Worm (Caenorhabditis elegans) whole organism, young adult: ENCODE data around the gene T22B7.7.

Source experiments
- F49E8.2 ChIP-seq: sonication (generic microtip); optimal IDR thresholded peaks from 3 replicates; lab custom pipeline; 2017; ENCODE audit warnings: missing genetic modification characterization, mild to moderate bottlenecking, missing compliant biosample characterization, antibody characterized with exemption, moderate library complexity; ENCODE audit not compliant: insufficient read depth
- K11D2.4 ChIP-seq: fragments of 200-800 bp; sonication (Bioruptor generic); IDR thresholded peaks from 2 replicates; pipeline ENCODE4 v1.3.6; 2022; ENCODE audit warnings: missing genetic modification reagents, missing genetic modification characterization, missing compliant biosample characterization
- mel-28 ChIP-seq: sonication (generic microtip); optimal IDR thresholded peaks from 2 replicates; lab custom pipeline; 2016; ENCODE audit warnings: borderline replicate concordance, mild to moderate bottlenecking, missing genetic modification characterization, missing compliant biosample characterization
- sdz-38 ChIP-seq: sonication (generic microtip); optimal IDR thresholded peaks from 2 replicates; lab custom pipeline; 2016; ENCODE audit warnings: missing genotype, missing genetic modification characterization, missing compliant biosample characterization
- snpc-1.3 ChIP-seq: sonication (generic microtip); optimal IDR thresholded peaks from 2 replicates; lab custom pipeline; 2017; ENCODE audit warnings: missing genetic modification characterization, mild to moderate bottlenecking, missing compliant biosample characterization, antibody characterized with exemption, moderate library complexity, missing genotype, missing genetic modification reagents; ENCODE audit not compliant: insufficient read depth
- snpc-4 ChIP-seq, 5 experiments: fragments of 150-350 bp in 1 of 5; sonication (generic microtip) in 4 of 5; optimal IDR thresholded peaks; 2 replicates each; lab custom pipeline; 2014 to 2018; ENCODE audit warnings: missing genetic modification characterization in 5 of 5, missing biosample characterization in 3 of 5, antibody characterized with exemption in 2 of 5, mild to moderate bottlenecking in 2 of 5, missing compliant biosample characterization in 2 of 5, missing genotype in 2 of 5, moderate library complexity in 2 of 5, missing genetic modification reagents in 1 of 5
- tlf-1 ChIP-seq: fragments of 200-800 bp; sonication (Bioruptor generic); optimal IDR thresholded peaks from 2 replicates; lab custom pipeline; 2018; ENCODE audit warnings: mild to moderate bottlenecking, missing genetic modification characterization, missing compliant biosample characterization
- unc-130 ChIP-seq: sonication (generic microtip); optimal IDR thresholded peaks from 2 replicates; lab custom pipeline; 2016; ENCODE audit warnings: missing genetic modification reagents, missing genetic modification characterization, missing compliant biosample characterization
- unc-62 ChIP-seq: fragments of 150-350 bp; optimal IDR thresholded peaks from 2 replicates; lab custom pipeline; 2014; ENCODE audit warnings: missing biosample characterization, missing genetic modification reagents, missing genetic modification characterization
- zfh-2 ChIP-seq: fragments of 200-800 bp; sonication (Bioruptor generic); conservative IDR thresholded peaks from 2 replicates; pipeline ENCODE4 v1.3.6; 2022; ENCODE audit warnings: missing genetic modification reagents, missing genetic modification characterization, missing compliant biosample characterization

- TF ChIP-seq unc-62 (no peak), F49E8.2 (no peak), snpc-4 (GFP tag; optimal IDR thresholded peaks at IDR 0.05; lab: Kevin White, UChicago) (no peak), snpc-4 (tag; optimal IDR thresholded peaks at IDR 0.05; lab: Kevin White, UChicago) (no peak), mel-28 (tag; lab: Kevin White, UChicago) (no peak), tlf-1 (GFP tag; lab: Kevin White, UChicago) (no peak), unc-130 (GFP tag; lab: Kevin White, UChicago) (no peak), K11D2.4 (GFP tag; lab: Robert Waterston, UW) (no peak), snpc-1.3 (tag; lab: Kevin White, UChicago) (no peak), sdz-38 (tag; lab: Kevin White, UChicago) (no peak), zfh-2 (GFP tag; lab: Robert Waterston, UW) (no peak)
Measured at ce11 chrX:5697208-5697607, 43.3 kb upstream of the T22B7.7 start, which contains the start of gene W01C8.5.
